Worm (Caenorhabditis elegans): Measurements from ENCODE around the gene W09C2.8.

W09C2.8 gene

ce11 chrIV:9667084-9667483, 42.9 kb upstream of the W09C2.8 start:
- no peak for TF ChIP-seq unc-55 (GFP tag; optimal IDR thresholded peaks at IDR 0.05)
- no peak for TF ChIP-seq ceh-16 (tag; optimal IDR thresholded peaks at IDR 0.05)
- TF ChIP-seq C34F6.9 (tag; optimal IDR thresholded peaks at IDR 0.05), result no peak
- TF ChIP-seq ama-1 (optimal IDR thresholded peaks at IDR 0.05), result no peak
- no peak for TF ChIP-seq Y55F3AM.14 (GFP tag; optimal IDR thresholded peaks at IDR 0.05)
- no peak for TF ChIP-seq gmeb-1 (tag; optimal IDR thresholded peaks at IDR 0.05)
- TF ChIP-seq sma-3 (GFP tag; optimal IDR thresholded peaks at IDR 0.05), result no peak
- TF ChIP-seq ztf-11 (tag; optimal IDR thresholded peaks at IDR 0.05), result no peak
- peak; percentile 90 for TF ChIP-seq sma-9 (GFP tag; optimal IDR thresholded peaks at IDR 0.05)
- TF ChIP-seq sma-9 (tag; optimal IDR thresholded peaks at IDR 0.05), result no peak
- TF ChIP-seq F13H6.1 (tag; optimal IDR thresholded peaks at IDR 0.05), result peak; percentile 22

DNA sequence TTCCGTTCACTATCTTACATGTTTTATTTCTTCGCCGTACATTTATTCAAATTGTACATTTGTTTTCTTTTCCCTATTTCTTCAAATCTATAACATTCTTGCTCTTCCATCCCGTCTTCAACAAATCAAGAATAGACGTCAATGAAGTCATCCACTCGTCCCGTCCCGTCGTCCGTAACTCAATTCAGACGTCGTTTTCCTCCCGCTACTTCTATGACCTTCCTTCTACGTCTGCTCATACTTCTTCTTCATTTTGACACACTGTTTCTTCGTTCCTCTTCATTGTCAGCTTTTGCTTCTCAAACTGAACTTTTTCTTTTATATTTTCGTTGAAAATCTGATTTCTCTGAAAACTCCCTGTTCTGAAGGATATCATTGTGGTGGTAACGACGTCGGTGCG, 35.8 kb upstream of the W09C2.8 start:
- TF ChIP-seq elt-1 (tag; optimal IDR thresholded peaks at IDR 0.05) (no peak), ztf-1 (GFP tag; conservative IDR thresholded peaks at IDR 0.05) (no peak), nhr-6 (tag; optimal IDR thresholded peaks at IDR 0.05) (no peak), crh-2 (tag; optimal IDR thresholded peaks at IDR 0.05) (no peak), C34F6.9 (tag; optimal IDR thresholded peaks at IDR 0.05) (no peak), alr-1 (tag; optimal IDR thresholded peaks at IDR 0.05) (no peak), lin-39 (tag; optimal IDR thresholded peaks at IDR 0.05) (no peak), nhr-21 (tag; optimal IDR thresholded peaks at IDR 0.05) (no peak), mbf-1 (tag; optimal IDR thresholded peaks at IDR 0.05) (no peak), ztf-4 (tag; optimal IDR thresholded peaks at IDR 0.05) (no peak), lin-13 (GFP tag; optimal IDR thresholded peaks at IDR 0.05) (no peak)

ce11 chrIV:9657753-9658152, 33.6 kb upstream of the W09C2.8 start, which contains the start of gene acc-1:
TSS of gene acc-1 (plus strand) at chrIV:9658053.
- TF ChIP-seq ama-1 (optimal IDR thresholded peaks at IDR 0.05), result no peak

ce11 chrIV:9655556-9655955, 31.4 kb upstream of the W09C2.8 start:
- no peak for TF ChIP-seq lin-39 (tag; optimal IDR thresholded peaks at IDR 0.05)
- no peak for TF ChIP-seq nhr-6 (tag; optimal IDR thresholded peaks at IDR 0.05)
- no peak for TF ChIP-seq elt-1 (tag; optimal IDR thresholded peaks at IDR 0.05)
- no peak for TF ChIP-seq peb-1 (tag; optimal IDR thresholded peaks at IDR 0.05)
- TF ChIP-seq lin-13 (GFP tag; optimal IDR thresholded peaks at IDR 0.05), result no peak

- TF ChIP-seq mbf-1 (tag; optimal IDR thresholded peaks at IDR 0.05), result no peak
- TF ChIP-seq fos-1 (tag; optimal IDR thresholded peaks at IDR 0.05), result no peak
- TF ChIP-seq elt-1 (tag; optimal IDR thresholded peaks at IDR 0.05), result no peak
- no peak for TF ChIP-seq ceh-82 (tag; optimal IDR thresholded peaks at IDR 0.05)
- no peak for TF ChIP-seq dmd-4 (tag; optimal IDR thresholded peaks at IDR 0.05)
- TF ChIP-seq sma-9 (GFP tag; optimal IDR thresholded peaks at IDR 0.05), result no peak
- TF ChIP-seq sma-9 (tag; optimal IDR thresholded peaks at IDR 0.05), result no peak
- no peak for TF ChIP-seq nhr-25 (tag; optimal IDR thresholded peaks at IDR 0.05)
- no peak for TF ChIP-seq lin-13 (GFP tag; optimal IDR thresholded peaks at IDR 0.05)
- no peak for TF ChIP-seq lin-39 (tag; optimal IDR thresholded peaks at IDR 0.05)
- TF ChIP-seq nhr-23 (tag; optimal IDR thresholded peaks at IDR 0.05), result no peak
- TF ChIP-seq skn-1 (tag; optimal IDR thresholded peaks at IDR 0.05), result no peak
- TF ChIP-seq nhr-11 (tag; optimal IDR thresholded peaks at IDR 0.05), result no peak
- TF ChIP-seq nhr-77 (tag; optimal IDR thresholded peaks at IDR 0.05), result no peak
- TF ChIP-seq sem-4 (tag; optimal IDR thresholded peaks at IDR 0.05), result no peak
- TF ChIP-seq nhr-6 (tag; optimal IDR thresholded peaks at IDR 0.05), result no peak
- TF ChIP-seq nhr-237 (tag; optimal IDR thresholded peaks at IDR 0.05), result no peak
- TF ChIP-seq zag-1 (tag; optimal IDR thresholded peaks at IDR 0.05), result no peak
- TF ChIP-seq Y55F3AM.14 (GFP tag; optimal IDR thresholded peaks at IDR 0.05), result no peak
- no peak for TF ChIP-seq unc-62 (GFP tag; optimal IDR thresholded peaks at IDR 0.05)
- TF ChIP-seq ztf-11 (tag; optimal IDR thresholded peaks at IDR 0.05), result no peak
These were observed 29.8 kb upstream of the W09C2.8 start, which contains the start of gene F58G6.7 for ce11 chrIV:9654017-9654416. TSS of gene F58G6.7 (plus strand) at chrIV:9654317.

- TF ChIP-seq peb-1 (tag; optimal IDR thresholded peaks at IDR 0.05) (no peak), lsy-2 (tag; optimal IDR thresholded peaks at IDR 0.05) (peak in 1 of 2 experiments; percentile 5), nhr-237 (tag; optimal IDR thresholded peaks at IDR 0.05) (no peak), nhr-11 (tag; optimal IDR thresholded peaks at IDR 0.05) (no peak), ztf-11 (tag; optimal IDR thresholded peaks at IDR 0.05) (no peak), sma-9 (GFP tag; optimal IDR thresholded peaks at IDR 0.05) (no peak), sma-9 (tag; optimal IDR thresholded peaks at IDR 0.05) (no peak), snpc-4 (tag; optimal IDR thresholded peaks at IDR 0.05) (no peak), R02D3.7 (tag; optimal IDR thresholded peaks at IDR 0.05) (no peak), fos-1 (tag; optimal IDR thresholded peaks at IDR 0.05) (no peak)
These were observed 29.0 kb upstream of the W09C2.8 start, which contains the start of gene F58G6.3 for ce11 chrIV:9653184-9653583. TSS of gene F58G6.3 (plus strand) at chrIV:9653535.

Data from whole organism, L2 larva.